Worm (Caenorhabditis elegans) whole organism, late embryonic: Measurements from ENCODE around the gene tag-244.
A peak's percentile ranks its signal among the peaks of the same experiment; 100 is the strongest.

Experiments
- C08G9.2 ChIP-seq: sonication (generic microtip); optimal IDR thresholded peaks from 2 replicates; lab custom pipeline; 2016; ENCODE audit warnings: mild to moderate bottlenecking, missing genetic modification characterization, moderate library complexity, missing compliant biosample characterization
- C38D4.7 ChIP-seq: fragments of 200-800 bp; sonication (Bioruptor generic); optimal IDR thresholded peaks from 2 replicates; lab custom pipeline; 2018; ENCODE audit warnings: mild to moderate bottlenecking, missing genetic modification characterization, moderate library complexity, missing compliant biosample characterization
- K09A11.1 ChIP-seq: sonication (generic microtip); optimal IDR thresholded peaks from 2 replicates; lab custom pipeline; 2017; ENCODE audit warnings: antibody characterized with exemption, mild to moderate bottlenecking, missing genetic modification characterization, missing compliant biosample characterization; ENCODE audit not compliant: insufficient read depth
- T23F11.4 ChIP-seq: fragments of 200-800 bp; sonication (Bioruptor generic); optimal IDR thresholded peaks from 2 replicates; lab custom pipeline; 2018; ENCODE audit warnings: mild to moderate bottlenecking, missing genetic modification characterization, missing compliant biosample characterization
- Y22D7AL.16 ChIP-seq: sonication (generic microtip); optimal IDR thresholded peaks from 2 replicates; lab custom pipeline; 2016; ENCODE audit warnings: missing genetic modification characterization, missing compliant biosample characterization
- ama-1 ChIP-seq: fragments of 150-350 bp; optimal IDR thresholded peaks from 2 replicates; lab custom pipeline; 2014
- ceh-18 ChIP-seq: sonication (generic microtip); optimal IDR thresholded peaks from 2 replicates; lab custom pipeline; 2016; ENCODE audit warnings: missing genetic modification characterization, missing compliant biosample characterization
- ceh-19 ChIP-seq: fragments of 200-800 bp; sonication (Bioruptor generic); optimal IDR thresholded peaks from 2 replicates; lab custom pipeline; 2018; ENCODE audit warnings: mild to moderate bottlenecking, missing genetic modification characterization, missing compliant biosample characterization
- ceh-2 ChIP-seq: sonication (generic microtip); optimal IDR thresholded peaks from 2 replicates; lab custom pipeline; 2016; ENCODE audit warnings: missing genotype, missing genetic modification characterization, missing compliant biosample characterization
- ceh-22 ChIP-seq: sonication (generic microtip); optimal IDR thresholded peaks from 2 replicates; lab custom pipeline; 2017; ENCODE audit warnings: missing biosample characterization, missing genetic modification characterization
- ceh-30 ChIP-seq: fragments of 150-350 bp; optimal IDR thresholded peaks from 2 replicates; lab custom pipeline; 2014; ENCODE audit warnings: missing biosample characterization, missing genetic modification characterization
- ceh-34 ChIP-seq: sonication (generic microtip); optimal IDR thresholded peaks from 2 replicates; lab custom pipeline; 2016; ENCODE audit warnings: mild to moderate bottlenecking, missing genetic modification characterization, missing compliant biosample characterization
- ceh-45 ChIP-seq: fragments of 200-800 bp; sonication (Bioruptor generic); IDR thresholded peaks from 2 replicates; pipeline ENCODE4 v1.3.6; 2022; ENCODE audit warnings: missing genetic modification reagents, missing genetic modification characterization, missing compliant biosample characterization
- ceh-6 ChIP-seq: fragments of 200-800 bp; sonication (Bioruptor generic); optimal IDR thresholded peaks from 2 replicates; lab custom pipeline; 2018; ENCODE audit warnings: mild to moderate bottlenecking, missing genetic modification characterization, missing compliant biosample characterization
- che-1 ChIP-seq: sonication (generic microtip); optimal IDR thresholded peaks from 2 replicates; lab custom pipeline; 2016; ENCODE audit warnings: mild to moderate bottlenecking, missing genetic modification characterization, missing compliant biosample characterization
- dmd-4 ChIP-seq: sonication (generic microtip); optimal IDR thresholded peaks from 2 replicates; lab custom pipeline; 2016; ENCODE audit warnings: borderline replicate concordance, missing genetic modification characterization, missing compliant biosample characterization
- dve-1 ChIP-seq: sonication (generic microtip); optimal IDR thresholded peaks from 2 replicates; lab custom pipeline; 2017; ENCODE audit warnings: antibody characterized with exemption, mild to moderate bottlenecking, missing genetic modification characterization, missing compliant biosample characterization
- elt-4 ChIP-seq: sonication (generic microtip); optimal IDR thresholded peaks from 2 replicates; lab custom pipeline; 2016; ENCODE audit warnings: missing genetic modification characterization, missing compliant biosample characterization
- eyg-1 ChIP-seq: sonication (generic microtip); optimal IDR thresholded peaks from 2 replicates; lab custom pipeline; 2016; ENCODE audit warnings: missing genotype, missing genetic modification characterization, missing compliant biosample characterization
- fkh-10 ChIP-seq: fragments of 150-350 bp; optimal IDR thresholded peaks from 2 replicates; lab custom pipeline; 2014; ENCODE audit warnings: missing biosample characterization, missing genetic modification reagents, missing genetic modification characterization
- fkh-6 ChIP-seq: sonication (generic microtip); optimal IDR thresholded peaks from 2 replicates; lab custom pipeline; 2016; ENCODE audit warnings: missing genetic modification characterization, missing compliant biosample characterization
- gmeb-2 ChIP-seq: sonication (generic microtip); optimal IDR thresholded peaks from 2 replicates; lab custom pipeline; 2016; ENCODE audit warnings: missing genetic modification characterization, inconsistent platforms, missing compliant biosample characterization
- hlh-13 ChIP-seq: fragments of 200-800 bp; sonication (Bioruptor generic); optimal IDR thresholded peaks from 2 replicates; lab custom pipeline; 2018; ENCODE audit warnings: mild to moderate bottlenecking, missing genetic modification characterization, missing compliant biosample characterization
- hlh-15 ChIP-seq: sonication (generic microtip); optimal IDR thresholded peaks from 2 replicates; lab custom pipeline; 2016; ENCODE audit warnings: missing genetic modification characterization, missing compliant biosample characterization
- hlh-30 ChIP-seq: sonication (generic microtip); optimal IDR thresholded peaks from 2 replicates; lab custom pipeline; 2017; ENCODE audit warnings: antibody characterized with exemption, missing genetic modification characterization, missing compliant biosample characterization; ENCODE audit not compliant: insufficient read depth
- hlh-8 ChIP-seq: sonication (generic microtip); optimal IDR thresholded peaks from 2 replicates; lab custom pipeline; 2016; ENCODE audit warnings: missing genotype, missing genetic modification characterization, missing compliant biosample characterization
- mec-3 ChIP-seq: sonication (generic microtip); optimal IDR thresholded peaks from 2 replicates; lab custom pipeline; 2016; ENCODE audit warnings: borderline replicate concordance, missing genetic modification characterization, missing compliant biosample characterization
- nfya-1 ChIP-seq: sonication (generic microtip); optimal IDR thresholded peaks from 2 replicates; lab custom pipeline; 2017; ENCODE audit warnings: missing genetic modification characterization, mild to moderate bottlenecking, missing compliant biosample characterization, antibody characterized with exemption, moderate library complexity
- npax-4 ChIP-seq: sonication (generic microtip); optimal IDR thresholded peaks from 2 replicates; lab custom pipeline; 2016; ENCODE audit warnings: missing genetic modification characterization, missing compliant biosample characterization
- odd-2 ChIP-seq: sonication (generic microtip); optimal IDR thresholded peaks from 2 replicates; lab custom pipeline; 2017; ENCODE audit warnings: antibody characterized with exemption, mild to moderate bottlenecking, missing genetic modification characterization, missing compliant biosample characterization
- pax-1 ChIP-seq: fragments of 150-350 bp; optimal IDR thresholded peaks from 2 replicates; lab custom pipeline; 2014; ENCODE audit warnings: missing biosample characterization, missing genetic modification characterization
- pha-2 ChIP-seq: sonication (generic microtip); optimal IDR thresholded peaks from 2 replicates; lab custom pipeline; 2017; ENCODE audit warnings: mild to moderate bottlenecking, missing genetic modification characterization, missing compliant biosample characterization
- pha-4 ChIP-seq: fragments of 150-350 bp; optimal IDR thresholded peaks from 2 replicates; lab custom pipeline; 2018; ENCODE audit warnings: missing biosample characterization, missing genetic modification reagents, missing genetic modification characterization
- pqm-1 ChIP-seq: sonication (generic microtip); optimal IDR thresholded peaks from 2 replicates; lab custom pipeline; 2016; ENCODE audit warnings: missing genetic modification characterization, missing compliant biosample characterization
- pros-1 ChIP-seq: fragments of 150-350 bp; optimal IDR thresholded peaks from 2 replicates; lab custom pipeline; 2014; ENCODE audit warnings: missing biosample characterization, missing genetic modification reagents, missing genetic modification characterization
- rnt-1 ChIP-seq: sonication (generic microtip); optimal IDR thresholded peaks from 2 replicates; lab custom pipeline; 2016; ENCODE audit warnings: missing genetic modification characterization, missing compliant biosample characterization
- sox-2 ChIP-seq: fragments of 200-800 bp; sonication (Bioruptor generic); IDR thresholded peaks from 2 replicates; pipeline ENCODE4 v1.3.6; 2022; ENCODE audit warnings: missing genetic modification reagents, missing genetic modification characterization, missing compliant biosample characterization
- sox-4 ChIP-seq: sonication (generic microtip); optimal IDR thresholded peaks from 2 replicates; lab custom pipeline; 2017; ENCODE audit warnings: mild to moderate bottlenecking, missing genetic modification characterization, inconsistent platforms, missing compliant biosample characterization
- tbx-2 ChIP-seq: sonication (generic microtip); optimal IDR thresholded peaks from 2 replicates; lab custom pipeline; 2016; ENCODE audit warnings: missing genetic modification characterization, missing compliant biosample characterization
- unc-3 ChIP-seq, 2 experiments: fragments of 200-800 bp in 1 of 2; sonication (Bioruptor generic) in 1 of 2; sonication (generic microtip) in 1 of 2; conservative IDR thresholded peaks in 1 of 2; optimal IDR thresholded peaks in 1 of 2; 2 replicates each; pipeline versions ENCODE4 v1.3.6 to Lab custom; 2016 to 2022; ENCODE audit warnings: missing compliant biosample characterization in 2 of 2, missing genetic modification characterization in 2 of 2, missing genetic modification reagents in 1 of 2
- unc-42 ChIP-seq: sonication (generic microtip); optimal IDR thresholded peaks from 2 replicates; lab custom pipeline; 2016; ENCODE audit warnings: missing genotype, missing genetic modification characterization, missing compliant biosample characterization
- unc-55 ChIP-seq: sonication (generic microtip); optimal IDR thresholded peaks from 2 replicates; lab custom pipeline; 2017; ENCODE audit warnings: missing biosample characterization, missing genetic modification reagents, missing genetic modification characterization
- unc-86 ChIP-seq: sonication (generic microtip); optimal IDR thresholded peaks from 2 replicates; lab custom pipeline; 2016; ENCODE audit warnings: missing genetic modification characterization, missing compliant biosample characterization
- zip-5 ChIP-seq: sonication (generic microtip); optimal IDR thresholded peaks from 2 replicates; lab custom pipeline; 2016; ENCODE audit warnings: missing genetic modification characterization, missing compliant biosample characterization

tag-244 gene

ce11 chrIV:1550578-1550977 is at the start of gene tag-244:
Gene tag-244, plus strand, starts transcription at chrIV:1550878.
- TF ChIP-seq unc-55: no peak
- no peak for TF ChIP-seq Y22D7AL.16 (tag; lab: Kevin White, UChicago)
- no peak for TF ChIP-seq odd-2 (tag; lab: Kevin White, UChicago)
- TF ChIP-seq pha-4 (tag; lab: Kevin White, UChicago): no peak

DNA sequence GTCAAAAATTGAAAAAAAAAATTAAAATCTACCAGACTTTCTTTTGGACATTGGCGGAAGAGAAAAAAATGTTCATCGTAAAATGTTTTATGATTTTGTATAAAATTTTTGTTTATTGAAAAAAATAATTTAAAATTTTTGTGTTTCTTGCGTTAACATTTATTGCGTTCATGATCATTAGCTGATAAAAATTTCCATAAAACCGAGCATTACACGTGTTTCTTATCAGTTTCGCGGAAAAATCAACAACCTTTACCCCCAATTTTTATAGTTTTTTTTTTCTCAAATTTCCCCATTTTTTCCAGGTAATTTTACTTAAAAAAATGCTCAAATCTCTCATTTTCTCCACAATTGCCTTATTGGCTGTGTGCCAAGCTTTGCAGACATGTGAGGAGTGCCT is 40.4 kb upstream of the tag-244 start, which contains the start of gene txt-4:
Gene txt-4, plus strand, starts transcription at position 324 of the 400 bp plus-strand sequence.
- no peak for TF ChIP-seq pros-1 (tag; lab: Kevin White, UChicago)
- no peak for TF ChIP-seq ceh-18
- TF ChIP-seq eyg-1: no peak

DNA sequence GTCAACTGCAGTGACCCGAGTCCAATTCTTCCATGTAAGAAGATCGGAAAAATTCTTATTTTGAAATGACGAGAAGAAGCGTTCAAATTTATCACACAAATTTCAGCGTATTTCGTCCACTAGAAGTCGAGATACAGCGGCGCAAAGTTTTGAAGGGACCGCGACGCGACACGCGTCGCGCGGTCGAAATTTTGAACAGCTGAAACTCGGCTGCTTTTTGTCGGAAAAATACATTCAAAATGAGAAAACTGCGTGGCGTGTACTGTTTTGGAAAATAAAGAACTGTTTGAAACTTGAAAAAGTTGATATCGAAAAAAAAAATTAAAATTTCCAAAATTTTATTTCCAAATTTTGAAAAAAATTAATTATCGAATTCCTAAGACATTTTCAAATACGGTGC is 37.7 kb upstream of the tag-244 start:
- no peak for TF ChIP-seq ceh-22 (tag; lab: Kevin White, UChicago)
- no peak for TF ChIP-seq nfya-1 (tag; lab: Kevin White, UChicago)

ce11 chrIV:1514415-1514814 is 36.3 kb upstream of the tag-244 start:
- TF ChIP-seq pha-4 (tag; lab: Kevin White, UChicago) (no peak), C08G9.2 (tag; lab: Kevin White, UChicago) (no peak), hlh-13 (GFP tag; lab: Kevin White, UChicago) (no peak), sox-2 (no peak), fkh-10 (GFP tag; lab: Kevin White, UChicago) (no peak), ceh-30 (tag; lab: Kevin White, UChicago) (no peak), pqm-1 (tag; lab: Kevin White, UChicago) (no peak), sox-4 (peak; percentile 1), pax-1 (no peak), rnt-1 (no peak), ama-1 (lab: Kevin White, UChicago) (no peak), elt-4 (tag; lab: Kevin White, UChicago) (no peak), unc-42 (no peak), ceh-22 (tag; lab: Kevin White, UChicago) (no peak), unc-55 (no peak), fkh-6 (no peak), T23F11.4 (no peak), zip-5 (tag; lab: Kevin White, UChicago) (no peak), dve-1 (tag; lab: Kevin White, UChicago) (no peak), hlh-15 (tag; lab: Kevin White, UChicago) (no peak), unc-3 (GFP tag; conservative IDR thresholded peaks at IDR 0.05; lab: Robert Waterston, UW) (0 out of 2 replicates have a peak, but pooled peaks have one; percentile 31), unc-3 (tag; optimal IDR thresholded peaks at IDR 0.05; lab: Kevin White, UChicago) (no peak), pha-2 (tag; lab: Kevin White, UChicago) (no peak), ceh-19 (no peak), unc-86 (no peak), ceh-45 (GFP tag; lab: Robert Waterston, UW) (no peak), dmd-4 (no peak), mec-3 (no peak), ceh-2 (no peak), C38D4.7 (GFP tag; lab: Kevin White, UChicago) (no peak), ceh-18 (no peak), npax-4 (tag; lab: Kevin White, UChicago) (no peak), che-1 (tag; lab: Kevin White, UChicago) (peak; percentile 14), hlh-8 (tag; lab: Kevin White, UChicago) (no peak), hlh-30 (tag; lab: Kevin White, UChicago) (peak; percentile 37), ceh-34 (tag; lab: Kevin White, UChicago) (peak; percentile 4), odd-2 (tag; lab: Kevin White, UChicago) (no peak), ceh-6 (no peak), K09A11.1 (no peak), tbx-2 (tag; lab: Kevin White, UChicago) (no peak), gmeb-2 (no peak), Y22D7AL.16 (tag; lab: Kevin White, UChicago) (no peak)
